Fruit fly (Drosophila melanogaster) whole organism, prepupa: Measurements from ENCODE around the gene dl.

Source experiments
- CG11762 ChIP-seq: fragments of 200-800 bp; sonication (Bioruptor generic); optimal IDR thresholded peaks from 3 replicates; lab custom pipeline; 2016; ENCODE audit warnings: missing biosample characterization, missing genetic modification characterization; ENCODE audit not compliant: insufficient read depth
- CG6792 ChIP-seq: fragments of 200-800 bp; sonication (Bioruptor generic); optimal IDR thresholded peaks from 3 replicates; lab custom pipeline; 2016; ENCODE audit warnings: missing biosample characterization, missing genetic modification characterization
- Gug ChIP-seq: fragments of 200-800 bp; sonication (Bioruptor generic); IDR thresholded peaks from 2 replicates; pipeline ENCODE4 v1.3.6; 2022; ENCODE audit warnings: missing biosample characterization, missing genetic modification characterization

dm6 chr2L:17387735-17388367 is 62.3 kb downstream of the dl start:
- TF ChIP-seq Gug (no peak), CG6792 (GFP tag; lab: Kevin White, UChicago) (no peak), CG11762 (no peak)
